Fruit fly (Drosophila melanogaster) whole organism, prepupa: ENCODE measurements around the gene MYPT-75D.

Experiments
- CG10631 ChIP-seq: fragments of 200-800 bp; sonication (Bioruptor generic); optimal IDR thresholded peaks from 2 replicates; lab custom pipeline; 2016; ENCODE audit warnings: missing biosample characterization, missing genetic modification characterization
- CG10669 ChIP-seq: fragments of 200-800 bp; sonication (Bioruptor generic); optimal IDR thresholded peaks from 3 replicates; lab custom pipeline; 2018; ENCODE audit warnings: missing biosample characterization, mild to moderate bottlenecking, missing genetic modification characterization, moderate library complexity
- CG11294 ChIP-seq: fragments of 200-800 bp; sonication (Bioruptor generic); IDR thresholded peaks from 2 replicates; pipeline ENCODE4 v1.3.6; 2022; ENCODE audit warnings: missing biosample characterization, missing genetic modification characterization
- CG11762 ChIP-seq: fragments of 200-800 bp; sonication (Bioruptor generic); optimal IDR thresholded peaks from 3 replicates; lab custom pipeline; 2016; ENCODE audit warnings: missing biosample characterization, missing genetic modification characterization; ENCODE audit not compliant: insufficient read depth
- CG11902 ChIP-seq: fragments of 200-800 bp; sonication (Bioruptor generic); optimal IDR thresholded peaks from 3 replicates; lab custom pipeline; 2016; ENCODE audit warnings: missing biosample characterization, missing genetic modification characterization
- CG15336 ChIP-seq: fragments of 200-800 bp; sonication (Bioruptor generic); IDR thresholded peaks from 2 replicates; pipeline ENCODE4 v1.3.6; 2022; ENCODE audit warnings: missing biosample characterization, missing genetic modification characterization
- CG1621 ChIP-seq: fragments of 200-800 bp; sonication (Bioruptor generic); optimal IDR thresholded peaks from 3 replicates; lab custom pipeline; 2018; ENCODE audit warnings: missing biosample characterization, mild to moderate bottlenecking, missing genetic modification characterization
- CG16779 ChIP-seq: fragments of 200-800 bp; sonication (Bioruptor generic); optimal IDR thresholded peaks from 3 replicates; lab custom pipeline; 2017; ENCODE audit warnings: missing biosample characterization, mild to moderate bottlenecking, missing genetic modification characterization
- CG3032 ChIP-seq: fragments of 200-800 bp; optimal IDR thresholded peaks from 2 replicates; lab custom pipeline; 2019; ENCODE audit warnings: missing biosample characterization, mild to moderate bottlenecking, missing genetic modification characterization, moderate library complexity
- CG31627 ChIP-seq: fragments of 200-800 bp; sonication (Bioruptor generic); optimal IDR thresholded peaks from 3 replicates; lab custom pipeline; 2016; ENCODE audit warnings: missing biosample characterization, missing genetic modification characterization
- CG34406 ChIP-seq: fragments of 200-800 bp; sonication (Bioruptor generic); optimal IDR thresholded peaks from 3 replicates; lab custom pipeline; 2016; ENCODE audit warnings: missing biosample characterization, missing genetic modification characterization
- CG6792 ChIP-seq: fragments of 200-800 bp; sonication (Bioruptor generic); optimal IDR thresholded peaks from 3 replicates; lab custom pipeline; 2016; ENCODE audit warnings: missing biosample characterization, missing genetic modification characterization
- CG6808 ChIP-seq: fragments of 200-800 bp; sonication (Bioruptor generic); optimal IDR thresholded peaks from 3 replicates; lab custom pipeline; 2017; ENCODE audit warnings: missing biosample characterization, missing genetic modification characterization, mild to moderate bottlenecking, moderate library complexity, missing genetic modification reagents
- CG8319 ChIP-seq: fragments of 200-800 bp; sonication (Bioruptor generic); optimal IDR thresholded peaks from 3 replicates; lab custom pipeline; 2016; ENCODE audit warnings: missing biosample characterization, missing genetic modification characterization
- CG8632 ChIP-seq: fragments of 200-800 bp; sonication (Bioruptor generic); optimal IDR thresholded peaks from 3 replicates; lab custom pipeline; 2016; ENCODE audit warnings: missing biosample characterization, missing genetic modification characterization
- Eip78C ChIP-seq: fragments of 200-800 bp; sonication (Bioruptor generic); peaks from one replicate; lab custom pipeline; 2016; ENCODE audit warnings: missing biosample characterization, missing genetic modification characterization
- Ets21C ChIP-seq: fragments of 200-800 bp; sonication (Bioruptor generic); optimal IDR thresholded peaks from 3 replicates; lab custom pipeline; 2016; ENCODE audit warnings: missing biosample characterization, missing genetic modification characterization
- Ets96B ChIP-seq: fragments of 200-800 bp; optimal IDR thresholded peaks from 2 replicates; lab custom pipeline; 2019; ENCODE audit warnings: missing biosample characterization, mild to moderate bottlenecking, missing genetic modification characterization, moderate library complexity
- Gug ChIP-seq: fragments of 200-800 bp; sonication (Bioruptor generic); IDR thresholded peaks from 2 replicates; pipeline ENCODE4 v1.3.6; 2022; ENCODE audit warnings: missing biosample characterization, missing genetic modification characterization
- Hr39 ChIP-seq: fragments of 200-800 bp; sonication (Bioruptor generic); optimal IDR thresholded peaks from 2 replicates; lab custom pipeline; 2016; ENCODE audit warnings: missing biosample characterization, missing genetic modification characterization
- Hr4 ChIP-seq: fragments of 200-800 bp; sonication (Bioruptor generic); optimal IDR thresholded peaks from 3 replicates; lab custom pipeline; 2016; ENCODE audit warnings: missing biosample characterization, missing genetic modification characterization
- Lpt ChIP-seq: fragments of 200-800 bp; sonication (Bioruptor generic); optimal IDR thresholded peaks from 3 replicates; lab custom pipeline; 2016; ENCODE audit warnings: missing biosample characterization, missing genetic modification characterization
- Met ChIP-seq: fragments of 200-800 bp; sonication (Bioruptor generic); optimal IDR thresholded peaks from 3 replicates; lab custom pipeline; 2016; ENCODE audit warnings: missing biosample characterization, missing genetic modification characterization
- OdsH ChIP-seq: fragments of 200-800 bp; sonication (Bioruptor generic); optimal IDR thresholded peaks from 3 replicates; lab custom pipeline; 2016; ENCODE audit warnings: missing biosample characterization, missing genetic modification characterization
- Smox ChIP-seq: fragments of 200-800 bp; sonication (Bioruptor generic); optimal IDR thresholded peaks from 3 replicates; lab custom pipeline; 2016; ENCODE audit warnings: missing biosample characterization, missing genetic modification characterization
- Sox14 ChIP-seq: fragments of 200-800 bp; sonication (Bioruptor generic); optimal IDR thresholded peaks from 3 replicates; lab custom pipeline; 2016; ENCODE audit warnings: missing biosample characterization, missing genetic modification characterization
- Sox15 ChIP-seq: fragments of 200-800 bp; sonication (Bioruptor generic); optimal IDR thresholded peaks from 3 replicates; lab custom pipeline; 2016; ENCODE audit warnings: missing biosample characterization, missing genetic modification characterization
- achi ChIP-seq: fragments of 200-800 bp; sonication (Bioruptor generic); optimal IDR thresholded peaks from 3 replicates; lab custom pipeline; 2016; ENCODE audit warnings: missing biosample characterization, missing genetic modification characterization
- acj6 ChIP-seq: fragments of 200-800 bp; sonication (Bioruptor generic); optimal IDR thresholded peaks from 3 replicates; lab custom pipeline; 2016; ENCODE audit warnings: missing biosample characterization, missing genetic modification characterization
- cyc ChIP-seq: fragments of 200-800 bp; sonication (Bioruptor generic); optimal IDR thresholded peaks from 3 replicates; lab custom pipeline; 2016; ENCODE audit warnings: missing biosample characterization, missing genetic modification characterization
- dac ChIP-seq: fragments of 200-800 bp; sonication (Bioruptor generic); optimal IDR thresholded peaks from 2 replicates; lab custom pipeline; 2017; ENCODE audit warnings: missing biosample characterization, mild to moderate bottlenecking, missing genetic modification characterization
- dsx ChIP-seq: fragments of 200-800 bp; optimal IDR thresholded peaks from 3 replicates; lab custom pipeline; 2019; ENCODE audit warnings: missing biosample characterization, mild to moderate bottlenecking, missing genetic modification characterization, moderate library complexity; ENCODE audit not compliant: poor library complexity, severe bottlenecking
- esn ChIP-seq: fragments of 200-800 bp; sonication (Bioruptor generic); optimal IDR thresholded peaks from 2 replicates; lab custom pipeline; 2016; ENCODE audit warnings: missing biosample characterization, mild to moderate bottlenecking, missing genetic modification characterization, moderate library complexity
- fd59A ChIP-seq: fragments of 200-800 bp; sonication (Bioruptor generic); optimal IDR thresholded peaks from 2 replicates; lab custom pipeline; 2017; ENCODE audit warnings: missing biosample characterization, mild to moderate bottlenecking, missing genetic modification characterization, missing genetic modification reagents
- fkh ChIP-seq: fragments of 200-800 bp; sonication (Bioruptor generic); optimal IDR thresholded peaks from 3 replicates; lab custom pipeline; 2017; ENCODE audit warnings: missing biosample characterization, mild to moderate bottlenecking, missing genetic modification characterization, moderate library complexity
- lz ChIP-seq: fragments of 200-800 bp; sonication (Bioruptor generic); optimal IDR thresholded peaks from 3 replicates; lab custom pipeline; 2016; ENCODE audit warnings: missing biosample characterization, missing genetic modification characterization
- svp ChIP-seq: fragments of 200-800 bp; sonication (Bioruptor generic); peaks from one replicate; lab custom pipeline; 2016; ENCODE audit warnings: missing biosample characterization, missing genetic modification characterization
- topi ChIP-seq: fragments of 200-800 bp; sonication (Bioruptor generic); optimal IDR thresholded peaks from 3 replicates; lab custom pipeline; 2016; ENCODE audit warnings: missing biosample characterization, missing genetic modification characterization
- vri ChIP-seq: fragments of 200-800 bp; sonication (Bioruptor generic); optimal IDR thresholded peaks from 3 replicates; lab custom pipeline; 2016; ENCODE audit warnings: missing biosample characterization, mild to moderate bottlenecking, missing genetic modification characterization

Gene MYPT-75D

DNA sequence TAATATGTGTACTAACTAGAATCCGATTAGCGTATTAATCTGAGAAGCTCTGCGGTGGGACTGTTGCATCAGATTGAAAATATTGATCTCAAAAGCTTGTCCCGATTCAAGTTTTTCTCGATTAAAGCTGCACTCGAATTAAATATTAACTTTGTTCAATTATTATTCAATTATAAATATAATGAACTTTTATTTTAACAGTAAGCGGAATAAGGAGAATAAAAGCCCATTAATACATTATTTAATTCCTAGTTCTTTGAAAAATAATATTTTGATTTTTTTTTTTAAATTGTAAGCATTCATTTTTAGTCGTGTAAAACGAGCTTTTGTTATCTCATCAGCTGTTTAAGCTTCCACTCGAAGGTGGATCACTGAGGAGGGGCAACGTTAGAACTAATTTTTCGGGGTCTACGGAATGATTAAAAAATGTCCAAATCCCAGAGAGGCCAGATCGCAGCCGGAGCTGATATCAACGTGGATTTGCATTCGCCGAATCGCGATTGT lies 49.7 kb downstream of the MYPT-75D start, which contains the start of the genes GNBP2 and GNBP1 (continued):
- TF ChIP-seq CG31627 (GFP tag; lab: Kevin White, UChicago) (peak; percentile 68), CG1621 (peak; percentile 32), fd59A (GFP tag; lab: Kevin White, UChicago) (peak; percentile 51), Lpt (GFP tag; lab: Kevin White, UChicago) (peak; percentile 83), esn (peak; percentile 92), topi (GFP tag; lab: Kevin White, UChicago) (peak; percentile 88), Gug (GFP tag; lab: Robert Waterston, UW) (peak; percentile 92), Sox14 (GFP tag; lab: Kevin White, UChicago) (peak; percentile 70)

DNA sequence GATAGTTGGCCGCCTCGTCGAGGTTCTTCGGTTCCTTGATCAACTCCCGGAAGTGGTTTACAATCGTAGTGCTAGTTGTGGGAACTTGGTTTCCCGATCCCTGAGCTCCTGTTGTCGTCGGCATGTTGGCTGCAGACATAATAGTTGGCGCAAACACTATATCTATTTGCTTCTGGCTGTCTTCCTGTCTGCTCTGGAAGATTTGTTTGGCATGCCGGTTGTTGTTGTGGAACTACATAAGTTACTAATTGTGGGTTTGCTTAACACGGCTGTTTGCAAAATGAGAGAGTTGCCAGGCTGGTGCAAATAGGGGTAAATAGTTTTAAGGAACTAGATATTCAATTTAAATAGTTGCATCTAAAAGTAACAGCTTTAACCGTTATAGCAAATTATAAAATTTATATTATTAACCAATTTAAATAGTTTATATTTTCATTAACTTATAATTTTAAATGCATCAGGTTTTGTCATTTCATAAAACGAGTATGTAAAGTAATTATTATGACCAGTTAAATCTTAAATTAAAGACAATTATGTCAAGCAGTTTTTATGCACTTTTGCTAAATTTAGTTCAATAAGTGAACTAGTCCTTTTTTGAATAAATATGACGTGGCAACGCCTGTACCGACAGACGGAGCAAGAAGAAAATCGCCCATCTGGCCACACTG lies 55.9 kb downstream of the MYPT-75D start, which contains the start of the genes Sgf11 and CG32202:
Gene Sgf11 (minus strand): TSS at position 287 of the 668 bp plus-strand sequence.
Gene CG32202 (plus strand): TSS at position 635 of the 668 bp plus-strand sequence.
- peak; percentile 36 for TF ChIP-seq Sox14 (GFP tag; lab: Kevin White, UChicago)
- TF ChIP-seq Ets96B: peak; percentile 61
- no peak for TF ChIP-seq Smox
- peak; percentile 68 for TF ChIP-seq CG15336 (GFP tag; lab: Robert Waterston, UW)
- no peak for TF ChIP-seq vri (GFP tag; lab: Kevin White, UChicago)
- TF ChIP-seq CG6792 (GFP tag; lab: Kevin White, UChicago): peak; percentile 35
- TF ChIP-seq CG31627 (GFP tag; lab: Kevin White, UChicago): no peak
- no peak for TF ChIP-seq Ets21C (GFP tag; lab: Kevin White, UChicago)
- peak; percentile 70 for TF ChIP-seq CG10631
- peak; percentile 20; the same call in 1 of the 2 replicates for TF ChIP-seq Gug (GFP tag; lab: Robert Waterston, UW)
- no peak for TF ChIP-seq CG6808 (GFP tag; lab: Kevin White, UChicago)
- no peak for TF ChIP-seq CG10669 (GFP tag; lab: Kevin White, UChicago)
- TF ChIP-seq dac (GFP tag; lab: Kevin White, UChicago): no peak
- TF ChIP-seq CG11902: peak; percentile 21
- no peak for TF ChIP-seq CG11762 (GFP tag; lab: Kevin White, UChicago)
- TF ChIP-seq Met (GFP tag; lab: Kevin White, UChicago): no peak
- TF ChIP-seq cyc (GFP tag; lab: Kevin White, UChicago): peak; percentile 31
- peak; percentile 68 for TF ChIP-seq CG3032 (tag; lab: Kevin White, UChicago)
- peak; percentile 67 for TF ChIP-seq OdsH (GFP tag; lab: Kevin White, UChicago)
- TF ChIP-seq Eip78C (GFP tag; lab: Kevin White, UChicago): peak; percentile 51
- peak; percentile 88 for TF ChIP-seq fkh (GFP tag; lab: Kevin White, UChicago)
- TF ChIP-seq CG8319 (GFP tag; lab: Kevin White, UChicago): no peak
- peak; percentile 71 for TF ChIP-seq CG34406
- TF ChIP-seq CG11294: no peak
- peak; percentile 40 for TF ChIP-seq Hr4
- no peak for TF ChIP-seq CG16779 (tag; lab: Kevin White, UChicago)
- peak; percentile 33 for TF ChIP-seq lz (GFP tag; lab: Kevin White, UChicago)
- peak; percentile 69 for TF ChIP-seq achi (GFP tag; lab: Kevin White, UChicago)
- peak; percentile 58 for TF ChIP-seq esn
- peak; percentile 57 for TF ChIP-seq dsx (GFP tag; lab: Kevin White, UChicago)
- TF ChIP-seq Sox15 (GFP tag; lab: Kevin White, UChicago): peak; percentile 40
- no peak for TF ChIP-seq Lpt (GFP tag; lab: Kevin White, UChicago)
- peak; percentile 58 for TF ChIP-seq acj6 (GFP tag; lab: Kevin White, UChicago)
- peak; percentile 36 for TF ChIP-seq Hr39
- TF ChIP-seq svp (GFP tag; lab: Kevin White, UChicago): peak; percentile 58
- TF ChIP-seq CG8632 (GFP tag; lab: Kevin White, UChicago): peak; percentile 57
- TF ChIP-seq, all 60 proteins: peak for 23
